Fruit fly (Drosophila melanogaster): ENCODE data around the gene CG4239.

Gene CG4239

dm6 chrX:16358670-16359320, 26.3 kb upstream of the CG4239 start, which contains the start of the genes U2af50 and PIG-Q (continued):
- peak; percentile 49 for TF ChIP-seq MESR4 (GFP tag; optimal IDR thresholded peaks at IDR 0.05)
- no peak for TF ChIP-seq Gsc (GFP tag; IDR thresholded peaks at IDR 0.05)
- TF ChIP-seq Asciz (GFP tag; optimal IDR thresholded peaks at IDR 0.05): peak; percentile 90
- TF ChIP-seq CG31365 (tag; optimal IDR thresholded peaks at IDR 0.05): no peak
- peak; percentile 76 for TF ChIP-seq Mad (GFP tag; optimal IDR thresholded peaks at IDR 0.05)
- peak; percentile 73 for TF ChIP-seq CG11560 (tag; IDR thresholded peaks at IDR 0.05)
- peak; percentile 90 for TF ChIP-seq nerfin-1 (tag; optimal IDR thresholded peaks at IDR 0.05)
- TF ChIP-seq odd (GFP tag; optimal IDR thresholded peaks at IDR 0.05): peak; percentile 83
- TF ChIP-seq crp (GFP tag; optimal IDR thresholded peaks at IDR 0.05): peak in 1 of 2 experiments; percentile 48
- peak; percentile 27 for TF ChIP-seq CG15479 (GFP tag; optimal IDR thresholded peaks at IDR 0.05)
- peak; percentile 74 for TF ChIP-seq CG6683 (GFP tag; optimal IDR thresholded peaks at IDR 0.05)
- peak; percentile 75 for TF ChIP-seq Hsf (GFP tag; optimal IDR thresholded peaks at IDR 0.05)
- TF ChIP-seq CG10959 (GFP tag; IDR thresholded peaks at IDR 0.05): peak; percentile 87
- peak; percentile 41 for TF ChIP-seq Atf-2 (GFP tag; optimal IDR thresholded peaks at IDR 0.05)
- TF ChIP-seq nerfin-2 (GFP tag; IDR thresholded peaks at IDR 0.05; ENCODE audit: partially characterized antibody): no peak
- peak; percentile 74; the same call in 1 of the 2 replicates for TF ChIP-seq cas (GFP tag; IDR thresholded peaks at IDR 0.05)
- TF ChIP-seq lab (GFP tag; optimal IDR thresholded peaks at IDR 0.05): no peak
- TF ChIP-seq CG8089 (GFP tag; optimal IDR thresholded peaks at IDR 0.05): peak; percentile 47
- peak; percentile 88 for TF ChIP-seq CG10147 (GFP tag; optimal IDR thresholded peaks at IDR 0.05)
- TF ChIP-seq CG12236 (GFP tag; optimal IDR thresholded peaks at IDR 0.05): no peak
- TF ChIP-seq kay (GFP tag; optimal IDR thresholded peaks at IDR 0.05): peak; percentile 69
- peak; percentile 40 for TF ChIP-seq gcm2 (GFP tag; optimal IDR thresholded peaks at IDR 0.05)
- TF ChIP-seq CG4730 (GFP tag; IDR thresholded peaks at IDR 0.05): no peak; the same call in 1 of the 2 replicates
- peak; percentile 83 for TF ChIP-seq Nf-YC (tag; optimal IDR thresholded peaks at IDR 0.05)
- peak; percentile 85 for TF ChIP-seq CG7357 (GFP tag; IDR thresholded peaks at IDR 0.05)
- TF ChIP-seq CG12942 (GFP tag; optimal IDR thresholded peaks at IDR 0.05): peak; percentile 92
- TF ChIP-seq Dbx (GFP tag; IDR thresholded peaks at IDR 0.05): peak; percentile 94
- peak; percentile 48 for TF ChIP-seq CG9876 (GFP tag; optimal IDR thresholded peaks at IDR 0.05)
- no peak for TF ChIP-seq CG1832 (GFP tag; optimal IDR thresholded peaks at IDR 0.05)
- no peak for TF ChIP-seq gt (GFP tag; IDR thresholded peaks at IDR 0.05)
- TF ChIP-seq CG12769 (tag; optimal IDR thresholded peaks at IDR 0.05): no peak
- peak; percentile 94 for TF ChIP-seq Xbp1 (GFP tag; optimal IDR thresholded peaks at IDR 0.05)
- TF ChIP-seq emc (GFP tag; optimal IDR thresholded peaks at IDR 0.05): no peak
- peak; percentile 93 for TF ChIP-seq Ada2b (GFP tag; IDR thresholded peaks at IDR 0.05)
- TF ChIP-seq hth (optimal IDR thresholded peaks at IDR 0.05): no peak
- TF ChIP-seq stc (GFP tag; IDR thresholded peaks at IDR 0.05): no peak; the same call in 1 of the 2 replicates
- TF ChIP-seq CG2199 (GFP tag; IDR thresholded peaks at IDR 0.05): peak; percentile 93
- peak; percentile 86 for TF ChIP-seq CG8359 (GFP tag; optimal IDR thresholded peaks at IDR 0.05; ENCODE audit: borderline replicate concordance)
- TF ChIP-seq Dfd (GFP tag; optimal IDR thresholded peaks at IDR 0.05): no peak
- TF ChIP-seq CG13775 (GFP tag; optimal IDR thresholded peaks at IDR 0.05): peak; percentile 95
- TF ChIP-seq disco-r (GFP tag; optimal IDR thresholded peaks at IDR 0.05): peak; percentile 15
- peak; percentile 45 for TF ChIP-seq Dad (GFP tag; optimal IDR thresholded peaks at IDR 0.05)
- TF ChIP-seq HLH3B (GFP tag; IDR thresholded peaks at IDR 0.05): peak; percentile 91
- TF ChIP-seq CG6813 (GFP tag; optimal IDR thresholded peaks at IDR 0.05): no peak
- no peak for TF ChIP-seq Hey (tag; optimal IDR thresholded peaks at IDR 0.05)
- TF ChIP-seq BtbVII (GFP tag; optimal IDR thresholded peaks at IDR 0.05): peak; percentile 90
- TF ChIP-seq fd64A (GFP tag; optimal IDR thresholded peaks at IDR 0.05): no peak
- peak; percentile 95 for TF ChIP-seq CG12659 (GFP tag; optimal IDR thresholded peaks at IDR 0.05)
- TF ChIP-seq dan (GFP tag; IDR thresholded peaks at IDR 0.05): no peak
- peak; percentile 91 for TF ChIP-seq HHEX (GFP tag; optimal IDR thresholded peaks at IDR 0.05)

All from whole organism, embryonic.